Worm (Caenorhabditis elegans) whole organism, mixed stage, embryonic: ENCODE data around the gene pqn-42.

ENCODE experiments used
- M03D4.4 ChIP-seq: sonication (generic microtip); optimal IDR thresholded peaks from 2 replicates; lab custom pipeline; 2017; ENCODE audit warnings: mild to moderate bottlenecking, missing genetic modification characterization, missing compliant biosample characterization
- blmp-1 ChIP-seq: fragments of 150-350 bp; optimal IDR thresholded peaks from 2 replicates; lab custom pipeline; 2014; ENCODE audit warnings: missing biosample characterization, missing genetic modification characterization
- ceh-39 ChIP-seq: fragments of 150-350 bp; optimal IDR thresholded peaks from 2 replicates; lab custom pipeline; 2014; ENCODE audit warnings: missing biosample characterization, missing genetic modification characterization
- ceh-43 ChIP-seq: fragments of 200-800 bp; sonication (Bioruptor generic); optimal IDR thresholded peaks from 2 replicates; lab custom pipeline; 2018; ENCODE audit warnings: mild to moderate bottlenecking, missing genetic modification characterization, moderate library complexity, missing compliant biosample characterization
- ceh-83 ChIP-seq: fragments of 200-800 bp; sonication (Bioruptor generic); optimal IDR thresholded peaks from 2 replicates; lab custom pipeline; 2018; ENCODE audit warnings: mild to moderate bottlenecking, missing genetic modification characterization, missing compliant biosample characterization
- ces-1 ChIP-seq: fragments of 150-350 bp; optimal IDR thresholded peaks from 2 replicates; lab custom pipeline; 2014; ENCODE audit warnings: missing biosample characterization, missing genetic modification reagents, missing genetic modification characterization
- cnd-1 ChIP-seq: fragments of 200-800 bp; sonication (Bioruptor generic); optimal IDR thresholded peaks from 2 replicates; lab custom pipeline; 2018; ENCODE audit warnings: mild to moderate bottlenecking, missing genetic modification characterization, missing compliant biosample characterization
- drap-1 ChIP-seq: fragments of 200-800 bp; sonication (Bioruptor generic); optimal IDR thresholded peaks from 3 replicates; lab custom pipeline; 2018; ENCODE audit warnings: mild to moderate bottlenecking, missing genetic modification characterization, missing compliant biosample characterization
- elt-1 ChIP-seq: sonication (generic microtip); optimal IDR thresholded peaks from 2 replicates; lab custom pipeline; 2017; ENCODE audit warnings: missing genetic modification characterization, mild to moderate bottlenecking, missing compliant biosample characterization, antibody characterized with exemption, moderate library complexity, borderline replicate concordance; ENCODE audit not compliant: insufficient read depth
- elt-3 ChIP-seq: fragments of 150-350 bp; optimal IDR thresholded peaks from 2 replicates; lab custom pipeline; 2014; ENCODE audit warnings: missing biosample characterization, missing genetic modification characterization
- flh-1 ChIP-seq: fragments of 200-800 bp; sonication (Bioruptor generic); optimal IDR thresholded peaks from 2 replicates; lab custom pipeline; 2018; ENCODE audit warnings: mild to moderate bottlenecking, missing genetic modification characterization, moderate library complexity, missing compliant biosample characterization
- ham-2 ChIP-seq: fragments of 200-800 bp; sonication (Bioruptor generic); optimal IDR thresholded peaks from 2 replicates; lab custom pipeline; 2018; ENCODE audit warnings: mild to moderate bottlenecking, missing genetic modification characterization, missing compliant biosample characterization
- hlh-1 ChIP-seq: fragments of 150-350 bp; optimal IDR thresholded peaks from 2 replicates; lab custom pipeline; 2014; ENCODE audit warnings: missing biosample characterization, missing genetic modification reagents, missing genetic modification characterization
- lin-13 ChIP-seq: fragments of 150-350 bp; optimal IDR thresholded peaks from 2 replicates; lab custom pipeline; 2014; ENCODE audit warnings: missing biosample characterization, missing genetic modification characterization
- lin-32 ChIP-seq: fragments of 200-800 bp; sonication (Bioruptor generic); optimal IDR thresholded peaks from 2 replicates; lab custom pipeline; 2018; ENCODE audit warnings: mild to moderate bottlenecking, missing genetic modification characterization, missing compliant biosample characterization
- lsy-2 ChIP-seq: fragments of 150-350 bp; optimal IDR thresholded peaks from 2 replicates; lab custom pipeline; 2014; ENCODE audit warnings: missing biosample characterization, missing genetic modification characterization
- mab-5 ChIP-seq: fragments of 150-350 bp; optimal IDR thresholded peaks from 2 replicates; lab custom pipeline; 2014; ENCODE audit warnings: missing biosample characterization, missing genetic modification characterization
- mep-1 ChIP-seq: fragments of 150-350 bp; optimal IDR thresholded peaks from 2 replicates; lab custom pipeline; 2017; ENCODE audit warnings: missing biosample characterization, missing genetic modification reagents, missing genetic modification characterization, inconsistent platforms
- mls-2 ChIP-seq: sonication (generic microtip); optimal IDR thresholded peaks from 2 replicates; lab custom pipeline; 2016; ENCODE audit warnings: mild to moderate bottlenecking, missing genetic modification characterization, moderate library complexity, missing compliant biosample characterization
- nhr-12 ChIP-seq: fragments of 150-350 bp; optimal IDR thresholded peaks from 2 replicates; lab custom pipeline; 2014; ENCODE audit warnings: missing biosample characterization, missing genetic modification characterization
- nhr-2 ChIP-seq: fragments of 150-350 bp; optimal IDR thresholded peaks from 2 replicates; lab custom pipeline; 2014; ENCODE audit warnings: missing biosample characterization, missing genetic modification characterization
- nhr-237 ChIP-seq: fragments of 150-350 bp; optimal IDR thresholded peaks from 2 replicates; lab custom pipeline; 2014; ENCODE audit warnings: missing biosample characterization, missing genetic modification characterization
- nhr-28 ChIP-seq: fragments of 150-350 bp; optimal IDR thresholded peaks from 2 replicates; lab custom pipeline; 2014; ENCODE audit warnings: missing biosample characterization, missing genetic modification characterization
- nhr-76 ChIP-seq: sonication (generic microtip); optimal IDR thresholded peaks from 2 replicates; lab custom pipeline; 2017; ENCODE audit warnings: missing biosample characterization, missing genetic modification characterization
- pha-4 ChIP-seq: fragments of 150-350 bp; optimal IDR thresholded peaks from 2 replicates; lab custom pipeline; 2018; ENCODE audit warnings: missing biosample characterization, missing genetic modification reagents, missing genetic modification characterization
- sem-2 ChIP-seq: fragments of 200-800 bp; sonication (Bioruptor generic); optimal IDR thresholded peaks from 2 replicates; lab custom pipeline; 2018; ENCODE audit warnings: mild to moderate bottlenecking, missing genetic modification characterization, missing compliant biosample characterization
- snpc-4 ChIP-seq: fragments of 150-350 bp; optimal IDR thresholded peaks from 2 replicates; lab custom pipeline; 2014; ENCODE audit warnings: missing biosample characterization, missing genetic modification characterization
- sptf-1 ChIP-seq: sonication (generic microtip); optimal IDR thresholded peaks from 2 replicates; lab custom pipeline; 2017; ENCODE audit warnings: mild to moderate bottlenecking, missing genetic modification characterization, moderate library complexity, missing compliant biosample characterization
- tbx-8 ChIP-seq: fragments of 200-800 bp; sonication (Bioruptor generic); optimal IDR thresholded peaks from 2 replicates; lab custom pipeline; 2018; ENCODE audit warnings: mild to moderate bottlenecking, missing genetic modification characterization, moderate library complexity, missing compliant biosample characterization
- unc-120 ChIP-seq: sonication (generic microtip); optimal IDR thresholded peaks from 2 replicates; lab custom pipeline; 2017; ENCODE audit warnings: missing genetic modification characterization, missing compliant biosample characterization; ENCODE audit not compliant: poor library complexity, severe bottlenecking
- unc-39 ChIP-seq: fragments of 150-350 bp; optimal IDR thresholded peaks from 2 replicates; lab custom pipeline; 2014; ENCODE audit warnings: missing biosample characterization, missing genetic modification characterization
- unc-62 ChIP-seq: fragments of 150-350 bp; optimal IDR thresholded peaks from 2 replicates; lab custom pipeline; 2014; ENCODE audit warnings: missing biosample characterization, missing genetic modification reagents, missing genetic modification characterization
- zip-8 ChIP-seq: fragments of 150-350 bp; optimal IDR thresholded peaks from 2 replicates; lab custom pipeline; 2014; ENCODE audit warnings: missing biosample characterization, missing genetic modification characterization
- ztf-11 ChIP-seq: fragments of 150-350 bp; optimal IDR thresholded peaks from 2 replicates; lab custom pipeline; 2014; ENCODE audit warnings: missing biosample characterization, missing genetic modification characterization

pqn-42 gene

ce11 chrII:2442243-2442642 is 16.5 kb downstream of the pqn-42 start:
- no peak for TF ChIP-seq ceh-39
- no peak for TF ChIP-seq nhr-237 (tag; lab: Kevin White, UChicago)
- no peak for TF ChIP-seq unc-62 (GFP tag; lab: Kevin White, UChicago)
- no peak for TF ChIP-seq ceh-83 (GFP tag; lab: Kevin White, UChicago)
- no peak for TF ChIP-seq elt-3 (tag; lab: Kevin White, UChicago)
- no peak for TF ChIP-seq drap-1 (GFP tag; lab: Kevin White, UChicago)
- TF ChIP-seq pha-4 (tag; lab: Kevin White, UChicago), result no peak
- TF ChIP-seq mep-1 (tag; lab: Kevin White, UChicago), result no peak
- TF ChIP-seq elt-1 (tag; lab: Kevin White, UChicago), result no peak
- no peak for TF ChIP-seq zip-8 (tag; lab: Kevin White, UChicago)
- TF ChIP-seq nhr-12 (tag; lab: Kevin White, UChicago), result no peak
- TF ChIP-seq blmp-1 (tag; lab: Kevin White, UChicago), result no peak
- TF ChIP-seq ces-1, result no peak
- TF ChIP-seq ceh-43 (GFP tag; lab: Kevin White, UChicago), result no peak
- TF ChIP-seq unc-120 (tag; lab: Kevin White, UChicago), result no peak
- TF ChIP-seq snpc-4 (tag; lab: Kevin White, UChicago), result no peak
- TF ChIP-seq sem-2, result no peak
- TF ChIP-seq ztf-11, result no peak
- no peak for TF ChIP-seq hlh-1
- no peak for TF ChIP-seq nhr-76 (tag; lab: Kevin White, UChicago)

- TF ChIP-seq ceh-43 (GFP tag; lab: Kevin White, UChicago) (no peak), ceh-39 (no peak), ces-1 (peak; percentile 63)
Measured at ce11 chrII:2440312-2440711, 18.5 kb downstream of the pqn-42 start.

DNA sequence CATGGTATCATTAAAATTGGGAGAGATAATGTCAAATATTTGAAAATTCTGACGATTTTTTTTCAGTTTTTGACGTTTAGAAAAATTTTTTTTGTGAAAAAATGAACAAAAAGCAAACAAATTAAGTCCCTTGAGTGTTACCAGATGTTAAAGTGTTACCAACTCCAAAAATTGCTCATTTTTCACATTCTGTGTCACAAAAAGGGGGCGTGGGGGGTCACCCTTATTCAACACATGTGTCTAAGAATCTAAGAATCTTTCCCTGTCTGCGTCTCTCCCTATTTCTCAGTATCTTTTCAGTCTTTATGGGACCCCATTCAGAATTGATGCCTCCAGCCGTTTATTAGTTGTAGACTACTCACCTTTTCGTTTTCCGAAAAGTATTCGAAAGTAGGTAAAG is 19.8 kb downstream of the pqn-42 start:
- TF ChIP-seq drap-1 (GFP tag; lab: Kevin White, UChicago), result no peak
- TF ChIP-seq cnd-1 (tag; lab: Kevin White, UChicago), result no peak
- no peak for TF ChIP-seq M03D4.4 (tag; lab: Kevin White, UChicago)
- TF ChIP-seq nhr-2 (tag; lab: Kevin White, UChicago), result no peak
- no peak for TF ChIP-seq ceh-39
- no peak for TF ChIP-seq nhr-28 (tag; lab: Kevin White, UChicago)
- no peak for TF ChIP-seq sem-2
- TF ChIP-seq ceh-83 (GFP tag; lab: Kevin White, UChicago), result no peak
- TF ChIP-seq elt-1 (tag; lab: Kevin White, UChicago), result no peak
- no peak for TF ChIP-seq ces-1
- no peak for TF ChIP-seq tbx-8
- TF ChIP-seq flh-1 (GFP tag; lab: Kevin White, UChicago), result no peak
- TF ChIP-seq lsy-2 (tag; lab: Kevin White, UChicago), result no peak
- no peak for TF ChIP-seq ceh-43 (GFP tag; lab: Kevin White, UChicago)
- no peak for TF ChIP-seq snpc-4 (tag; lab: Kevin White, UChicago)
- no peak for TF ChIP-seq mep-1 (tag; lab: Kevin White, UChicago)
- TF ChIP-seq mab-5 (tag; lab: Kevin White, UChicago), result no peak
- no peak for TF ChIP-seq lin-32 (GFP tag; lab: Kevin White, UChicago)
- no peak for TF ChIP-seq ham-2
- TF ChIP-seq, all 35 proteins: peak for 0

DNA sequence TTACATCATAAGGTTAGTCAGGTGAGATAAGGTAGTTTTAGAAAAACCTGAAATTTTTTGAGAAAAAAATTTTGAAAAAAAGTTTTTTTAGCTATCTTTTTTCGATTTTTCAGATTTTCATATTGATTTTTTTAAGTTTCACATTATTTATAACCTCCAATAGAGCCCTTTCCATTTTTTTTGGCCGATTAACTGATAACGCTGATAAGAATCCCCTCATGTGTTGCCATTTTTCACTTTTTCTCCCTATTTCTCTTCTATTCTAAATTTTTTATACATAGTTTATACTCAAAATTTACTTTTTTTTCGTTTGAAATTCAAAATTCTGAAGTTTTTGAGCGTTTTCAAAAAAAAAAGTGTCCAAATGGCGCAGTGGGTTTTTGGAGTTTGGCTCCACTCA is 20.6 kb downstream of the pqn-42 start:
- TF ChIP-seq nhr-28 (tag; lab: Kevin White, UChicago) (no peak), nhr-2 (tag; lab: Kevin White, UChicago) (no peak), hlh-1 (no peak), mls-2 (tag; lab: Kevin White, UChicago) (no peak), nhr-237 (tag; lab: Kevin White, UChicago) (no peak), unc-120 (tag; lab: Kevin White, UChicago) (no peak), mep-1 (tag; lab: Kevin White, UChicago) (no peak), cnd-1 (tag; lab: Kevin White, UChicago) (no peak), lin-13 (no peak), sptf-1 (tag; lab: Kevin White, UChicago) (no peak), lsy-2 (tag; lab: Kevin White, UChicago) (no peak), snpc-4 (tag; lab: Kevin White, UChicago) (no peak), lin-32 (GFP tag; lab: Kevin White, UChicago) (no peak), unc-39 (tag; lab: Kevin White, UChicago) (no peak), M03D4.4 (tag; lab: Kevin White, UChicago) (no peak), nhr-76 (tag; lab: Kevin White, UChicago) (no peak), zip-8 (tag; lab: Kevin White, UChicago) (no peak), ceh-43 (GFP tag; lab: Kevin White, UChicago) (no peak), ham-2 (no peak), ceh-83 (GFP tag; lab: Kevin White, UChicago) (no peak)
- TF ChIP-seq, all 35 proteins: peak for 0
